Worm (Caenorhabditis elegans) whole organism, L3 larva: ENCODE results near the gene T12B3.2.

Source experiments
- R02D3.7 ChIP-seq: fragments of 150-350 bp; optimal IDR thresholded peaks from 2 replicates; lab custom pipeline; 2014; ENCODE audit warnings: missing biosample characterization, missing genetic modification characterization
- ZK546.5 ChIP-seq: sonication (generic microtip); optimal IDR thresholded peaks from 2 replicates; lab custom pipeline; 2017; ENCODE audit warnings: missing biosample characterization, missing genetic modification characterization
- ceh-16 ChIP-seq: sonication (generic microtip); optimal IDR thresholded peaks from 2 replicates; lab custom pipeline; 2017; ENCODE audit warnings: missing biosample characterization, missing genetic modification characterization
- ceh-28 ChIP-seq: fragments of 150-350 bp; optimal IDR thresholded peaks from 2 replicates; lab custom pipeline; 2014; ENCODE audit warnings: missing biosample characterization, missing genetic modification reagents, missing genetic modification characterization
- ceh-82 ChIP-seq: fragments of 150-350 bp; optimal IDR thresholded peaks from 2 replicates; lab custom pipeline; 2014; ENCODE audit warnings: missing biosample characterization, missing genetic modification characterization
- egl-27 ChIP-seq: sonication (generic microtip); optimal IDR thresholded peaks from 4 replicates; lab custom pipeline; 2017; ENCODE audit warnings: missing biosample characterization, missing genetic modification reagents, missing genetic modification characterization
- elt-1 ChIP-seq: fragments of 150-350 bp; optimal IDR thresholded peaks from 2 replicates; lab custom pipeline; 2014; ENCODE audit warnings: missing biosample characterization, missing genetic modification characterization
- elt-2 ChIP-seq: sonication (generic microtip); optimal IDR thresholded peaks from 2 replicates; lab custom pipeline; 2016; ENCODE audit warnings: missing genetic modification reagents, mild to moderate bottlenecking, missing genetic modification characterization, missing compliant biosample characterization
- elt-3 ChIP-seq, 3 experiments: fragments of 150-350 bp in 1 of 3; sonication (generic microtip) in 2 of 3; optimal IDR thresholded peaks; 2 replicates in 2 of 3; 4 replicates in 1 of 3; lab custom pipeline; 2014 to 2017; ENCODE audit warnings: missing biosample characterization in 3 of 3, missing genetic modification characterization in 3 of 3
- eor-1 ChIP-seq, 2 experiments: fragments of 150-350 bp; optimal IDR thresholded peaks; 2 replicates each; lab custom pipeline; 2014 to 2018; ENCODE audit warnings: missing biosample characterization in 2 of 2, missing genetic modification characterization in 2 of 2
- fkh-10 ChIP-seq: sonication (generic microtip); optimal IDR thresholded peaks from 2 replicates; lab custom pipeline; 2017; ENCODE audit warnings: missing biosample characterization, missing genetic modification reagents, missing genetic modification characterization
- fkh-2 ChIP-seq: fragments of 150-350 bp; optimal IDR thresholded peaks from 2 replicates; lab custom pipeline; 2014; ENCODE audit warnings: missing biosample characterization, missing genetic modification reagents, missing genetic modification characterization
- hmg-11 ChIP-seq: sonication (generic microtip); optimal IDR thresholded peaks from 2 replicates; lab custom pipeline; 2016; ENCODE audit warnings: missing genetic modification characterization, missing compliant biosample characterization
- jun-1 ChIP-seq: fragments of 150-350 bp; optimal IDR thresholded peaks from 2 replicates; lab custom pipeline; 2014; ENCODE audit warnings: missing biosample characterization, missing genetic modification reagents, missing genetic modification characterization
- lin-15B ChIP-seq: fragments of 150-350 bp; optimal IDR thresholded peaks from 2 replicates; lab custom pipeline; 2014; ENCODE audit warnings: missing biosample characterization, missing genetic modification characterization
- lin-39 ChIP-seq: fragments of 150-350 bp; optimal IDR thresholded peaks from 2 replicates; lab custom pipeline; 2018; ENCODE audit warnings: missing biosample characterization, missing genetic modification reagents, missing genetic modification characterization
- lsy-12 ChIP-seq: sonication (generic microtip); optimal IDR thresholded peaks from 2 replicates; lab custom pipeline; 2016; ENCODE audit warnings: mild to moderate bottlenecking, missing genetic modification characterization, missing compliant biosample characterization
- mdl-1 ChIP-seq: fragments of 150-350 bp; optimal IDR thresholded peaks from 2 replicates; lab custom pipeline; 2014; ENCODE audit warnings: missing biosample characterization, missing genetic modification characterization
- mml-1 ChIP-seq: fragments of 150-350 bp; sonication (generic microtip); optimal IDR thresholded peaks from 3 replicates; lab custom pipeline; 2014; ENCODE audit warnings: missing biosample characterization, missing genetic modification characterization
- nhr-11 ChIP-seq: fragments of 150-350 bp; optimal IDR thresholded peaks from 2 replicates; lab custom pipeline; 2014; ENCODE audit warnings: missing biosample characterization, missing genetic modification characterization
- nhr-12 ChIP-seq: fragments of 150-350 bp; optimal IDR thresholded peaks from 2 replicates; lab custom pipeline; 2014; ENCODE audit warnings: missing biosample characterization, missing genetic modification characterization
- nhr-25 ChIP-seq: sonication (generic microtip); optimal IDR thresholded peaks from 2 replicates; lab custom pipeline; 2017; ENCODE audit warnings: missing biosample characterization, missing genetic modification characterization
- nhr-28 ChIP-seq: fragments of 150-350 bp; optimal IDR thresholded peaks from 2 replicates; lab custom pipeline; 2014; ENCODE audit warnings: missing biosample characterization, missing genetic modification characterization
- nhr-43 ChIP-seq: sonication (generic microtip); optimal IDR thresholded peaks from 2 replicates; lab custom pipeline; 2016; ENCODE audit warnings: mild to moderate bottlenecking, missing genetic modification characterization, missing compliant biosample characterization; ENCODE audit not compliant: poor library complexity, severe bottlenecking
- nhr-67 ChIP-seq: fragments of 150-350 bp; optimal IDR thresholded peaks from 2 replicates; lab custom pipeline; 2014; ENCODE audit warnings: missing biosample characterization, missing genetic modification characterization
- nhr-76 ChIP-seq: fragments of 150-350 bp; sonication (generic microtip); optimal IDR thresholded peaks from 5 replicates; lab custom pipeline; 2014; ENCODE audit warnings: missing biosample characterization, missing genetic modification characterization
- pha-4 ChIP-seq: fragments of 150-350 bp; optimal IDR thresholded peaks from 2 replicates; lab custom pipeline; 2014; ENCODE audit warnings: missing biosample characterization, missing genetic modification reagents, missing genetic modification characterization
- pqm-1 ChIP-seq: fragments of 150-350 bp; optimal IDR thresholded peaks from 2 replicates; lab custom pipeline; 2017; ENCODE audit warnings: missing biosample characterization, missing genetic modification characterization, inconsistent platforms
- sea-2 ChIP-seq: fragments of 150-350 bp; sonication (generic microtip); optimal IDR thresholded peaks from 4 replicates; lab custom pipeline; 2014; ENCODE audit warnings: missing biosample characterization, missing genetic modification reagents, missing genetic modification characterization
- skn-1 ChIP-seq: fragments of 150-350 bp; optimal IDR thresholded peaks from 2 replicates; lab custom pipeline; 2014; ENCODE audit warnings: missing biosample characterization, missing genetic modification characterization
- snpc-4 ChIP-seq: fragments of 150-350 bp; optimal IDR thresholded peaks from 2 replicates; lab custom pipeline; 2014; ENCODE audit warnings: missing biosample characterization, missing genetic modification characterization
- unc-39 ChIP-seq: sonication (generic microtip); optimal IDR thresholded peaks from 4 replicates; lab custom pipeline; 2017; ENCODE audit warnings: missing biosample characterization, missing genetic modification characterization
- zag-1 ChIP-seq: fragments of 150-350 bp; optimal IDR thresholded peaks from 2 replicates; lab custom pipeline; 2014; ENCODE audit warnings: missing biosample characterization, missing genetic modification characterization
- ztf-11 ChIP-seq: fragments of 150-350 bp; optimal IDR thresholded peaks from 2 replicates; lab custom pipeline; 2014; ENCODE audit warnings: missing biosample characterization, missing genetic modification characterization
- ztf-4 ChIP-seq: fragments of 150-350 bp; optimal IDR thresholded peaks from 2 replicates; lab custom pipeline; 2014; ENCODE audit warnings: missing biosample characterization, missing genetic modification characterization

The T12B3.2 gene

ce11 chrIV:7413573-7413972 lies 37.0 kb downstream of the T12B3.2 start:
- no peak for TF ChIP-seq nhr-76 (tag; lab: Kevin White, UChicago)
- no peak for TF ChIP-seq ztf-11 (tag; lab: Kevin White, UChicago)
- no peak for TF ChIP-seq eor-1 (tag; optimal IDR thresholded peaks at IDR 0.05; lab: Kevin White, UChicago)
- no peak for TF ChIP-seq hmg-11 (tag; lab: Kevin White, UChicago)
- TF ChIP-seq mml-1 (tag; lab: Kevin White, UChicago) = no peak
- TF ChIP-seq jun-1 = no peak
- TF ChIP-seq nhr-25 (tag; lab: Kevin White, UChicago) = no peak
- TF ChIP-seq pqm-1 = no peak
- no peak for TF ChIP-seq mdl-1
- no peak for TF ChIP-seq egl-27
- TF ChIP-seq nhr-67 (tag; lab: Kevin White, UChicago) = no peak
- TF ChIP-seq zag-1 (tag; lab: Kevin White, UChicago) = no peak
- TF ChIP-seq ztf-4 (tag; lab: Kevin White, UChicago) = no peak
- no peak for TF ChIP-seq ceh-28
- TF ChIP-seq nhr-43 (tag; lab: Kevin White, UChicago) = no peak
- no peak for TF ChIP-seq lsy-12 (tag; lab: Kevin White, UChicago)
- no peak for TF ChIP-seq snpc-4 (tag; lab: Kevin White, UChicago)
- no peak for TF ChIP-seq nhr-12 (tag; lab: Kevin White, UChicago)
- no peak for TF ChIP-seq R02D3.7 (tag; lab: Kevin White, UChicago)
- TF ChIP-seq elt-1 (tag; lab: Kevin White, UChicago) = no peak
- TF ChIP-seq, all 47 proteins: peak for 0

ce11 chrIV:7414163-7414562 lies 37.6 kb downstream of the T12B3.2 start:
- TF ChIP-seq unc-39 (tag; lab: Kevin White, UChicago) (no peak), fkh-10 (peak; percentile 96)

- no peak for TF ChIP-seq ceh-82 (tag; lab: Kevin White, UChicago)
- TF ChIP-seq pha-4 (tag; lab: Kevin White, UChicago) = no peak
- no peak for TF ChIP-seq elt-2 (tag; lab: Kevin White, UChicago)
- TF ChIP-seq eor-1 (tag; optimal IDR thresholded peaks at IDR 0.05; lab: Kevin White, UChicago) = no peak
- TF ChIP-seq egl-27 = no peak
- TF ChIP-seq nhr-11 (tag; lab: Kevin White, UChicago) = no peak
- TF ChIP-seq hmg-11 (tag; lab: Kevin White, UChicago) = no peak
- no peak for TF ChIP-seq fkh-10
- no peak for TF ChIP-seq ceh-16
- no peak for TF ChIP-seq nhr-25 (tag; lab: Kevin White, UChicago)
- no peak for TF ChIP-seq lsy-12 (tag; lab: Kevin White, UChicago)
These were observed 42.2 kb downstream of the T12B3.2 start, which contains the start of gene B0496.6 for ce11 chrIV:7418818-7419217. TSS of gene B0496.6 (plus strand) at chrIV:7419118.

- TF ChIP-seq ceh-28 = no peak
- TF ChIP-seq lsy-12 (tag; lab: Kevin White, UChicago) = no peak
- no peak for TF ChIP-seq eor-1 (tag; optimal IDR thresholded peaks at IDR 0.05; lab: Kevin White, UChicago)
- TF ChIP-seq ZK546.5 (tag; lab: Kevin White, UChicago) = no peak
- no peak for TF ChIP-seq snpc-4 (tag; lab: Kevin White, UChicago)
- no peak for TF ChIP-seq nhr-12 (tag; lab: Kevin White, UChicago)
- TF ChIP-seq lin-15B (tag; lab: Kevin White, UChicago) = no peak
- no peak for TF ChIP-seq elt-3 (tag; optimal IDR thresholded peaks at IDR 0.05; lab: Kevin White, UChicago)
- TF ChIP-seq elt-1 (tag; lab: Kevin White, UChicago) = no peak
- TF ChIP-seq ceh-16 = no peak
- TF ChIP-seq fkh-10 = no peak
- TF ChIP-seq skn-1 (tag; lab: Kevin White, UChicago) = no peak
- TF ChIP-seq fkh-2 (tag; lab: Kevin White, UChicago) = no peak
- TF ChIP-seq hmg-11 (tag; lab: Kevin White, UChicago) = no peak
- no peak for TF ChIP-seq ceh-82 (tag; lab: Kevin White, UChicago)
- no peak for TF ChIP-seq elt-2 (tag; lab: Kevin White, UChicago)
- no peak for TF ChIP-seq lin-39
- TF ChIP-seq sea-2 (GFP tag; lab: Kevin White, UChicago) = no peak
- TF ChIP-seq nhr-28 = no peak
- no peak for TF ChIP-seq R02D3.7 (tag; lab: Kevin White, UChicago)
These were observed 44.3 kb downstream of the T12B3.2 start, which contains the start of gene srtx-1 for ce11 chrIV:7420913-7421312. TSS of gene srtx-1 (plus strand) at chrIV:7421213.
